Worm (Caenorhabditis elegans): ENCODE measurements around the gene Y58A7A.4.

DNA sequence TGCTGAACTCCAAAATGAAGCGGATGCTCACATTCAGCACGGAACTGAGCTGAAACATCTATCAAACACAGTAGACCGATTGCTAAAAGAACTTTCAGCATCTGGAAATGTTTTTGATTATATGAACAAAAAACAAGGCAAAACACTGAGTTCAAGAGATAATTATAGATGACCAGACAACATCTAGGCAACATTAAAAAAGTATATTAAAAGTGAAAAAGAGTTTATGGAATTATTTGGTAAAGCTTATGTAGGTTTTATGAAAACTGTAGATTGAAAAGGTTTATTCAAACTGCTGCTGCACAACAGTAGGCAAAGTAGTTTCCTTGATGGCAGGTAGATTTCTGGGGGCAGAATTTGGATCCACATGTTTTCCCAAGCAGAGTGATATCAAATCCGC is 48.4 kb downstream of the Y58A7A.4 start, which contains the start of gene K11D12.7:
- TF ChIP-seq blmp-1 (tag; optimal IDR thresholded peaks at IDR 0.05) (no peak), ces-1 (GFP tag; optimal IDR thresholded peaks at IDR 0.05) (no peak), unc-39 (tag; optimal IDR thresholded peaks at IDR 0.05) (no peak)
